Fruit fly (Drosophila melanogaster): ENCODE measurements around the gene ncm.

- TF ChIP-seq toe (GFP tag; optimal IDR thresholded peaks at IDR 0.05) (no peak), CG12768 (GFP tag; optimal IDR thresholded peaks at IDR 0.05) (no peak), ovo (GFP tag; optimal IDR thresholded peaks at IDR 0.05) (no peak), CG5204 (GFP tag; optimal IDR thresholded peaks at IDR 0.05) (no peak), Clk (GFP tag; optimal IDR thresholded peaks at IDR 0.05) (no peak), CG11617 (GFP tag; optimal IDR thresholded peaks at IDR 0.05) (no peak), cic (GFP tag; optimal IDR thresholded peaks at IDR 0.05) (no peak), kay (GFP tag; ENCODE audit: borderline replicate concordance) (no peak), tj (GFP tag; optimal IDR thresholded peaks at IDR 0.05) (peak; percentile 95)
Measured at dm6 chr2L:18478509-18479176, 29.9 kb upstream of the ncm start.

All from whole organism, adult.